Worm (Caenorhabditis elegans): Measurements from ENCODE around the gene F46B6.2.

The F46B6.2 gene

ce11 chrV:9782045-9782444 lies 10.0 kb downstream of the F46B6.2 start:
- TF ChIP-seq tab-1 (GFP tag; IDR thresholded peaks at IDR 0.05), result no peak
- peak; percentile 30; the same call in 1 of the 2 replicates for TF ChIP-seq T22C8.4 (GFP tag; IDR thresholded peaks at IDR 0.05)

DNA sequence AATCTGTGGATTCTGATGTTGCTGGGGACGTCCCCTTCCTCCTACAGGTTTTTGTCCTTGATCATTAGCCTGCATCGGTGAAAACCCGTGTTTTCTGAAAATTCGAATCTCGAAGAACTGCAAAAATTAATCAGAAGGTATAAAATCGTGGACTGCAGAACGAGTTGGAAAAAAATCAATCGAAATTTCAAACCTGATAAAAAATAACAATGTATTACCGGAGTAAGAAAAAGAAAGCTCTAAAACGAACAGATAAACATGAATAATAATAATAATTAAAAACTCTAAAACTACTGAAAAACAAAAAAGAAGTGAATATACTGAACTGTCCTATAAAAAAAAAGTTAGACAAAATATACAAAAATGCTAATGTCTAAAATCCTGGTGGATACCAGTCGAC lies 10.9 kb downstream of the F46B6.2 start, which contains the start of gene F46B6.5:
Gene F46B6.5, minus strand, starts transcription at position 101 of the 400 bp plus-strand sequence.
- TF ChIP-seq flt-1 (GFP tag; IDR thresholded peaks at IDR 0.05) (no peak), cog-1 (tag; optimal IDR thresholded peaks at IDR 0.05) (no peak), ref-1 (GFP tag; conservative IDR thresholded peaks at IDR 0.05) (no peak), tab-1 (GFP tag; IDR thresholded peaks at IDR 0.05) (no peak), ztf-23 (GFP tag; IDR thresholded peaks at IDR 0.05) (no peak), klf-2 (GFP tag; conservative IDR thresholded peaks at IDR 0.05) (no peak), med-1 (GFP tag; optimal IDR thresholded peaks at IDR 0.05; ENCODE audit: insufficient read depth) (no peak), T22C8.4 (GFP tag; IDR thresholded peaks at IDR 0.05) (no peak), ztf-29 (GFP tag; IDR thresholded peaks at IDR 0.05) (no peak)

DNA sequence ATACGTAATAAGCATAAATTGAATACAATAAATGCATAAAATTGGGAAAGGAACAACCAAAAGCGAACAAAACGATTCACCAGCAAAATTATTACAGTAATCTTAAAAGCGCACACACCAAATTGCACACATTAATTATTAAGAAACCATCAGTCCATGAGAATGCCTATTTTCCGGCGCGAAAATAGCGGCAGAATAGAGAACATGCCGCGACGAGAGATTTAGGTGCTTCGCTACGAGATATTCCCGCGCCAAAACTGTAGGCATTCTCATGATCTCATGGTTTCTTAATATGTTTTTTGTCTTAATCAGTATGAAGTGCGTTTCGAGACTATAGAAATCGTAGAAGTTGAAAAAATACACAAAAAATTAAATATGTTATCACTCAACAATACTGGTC lies 12.1 kb downstream of the F46B6.2 start:
- no peak for TF ChIP-seq cog-1 (tag; optimal IDR thresholded peaks at IDR 0.05)

DNA sequence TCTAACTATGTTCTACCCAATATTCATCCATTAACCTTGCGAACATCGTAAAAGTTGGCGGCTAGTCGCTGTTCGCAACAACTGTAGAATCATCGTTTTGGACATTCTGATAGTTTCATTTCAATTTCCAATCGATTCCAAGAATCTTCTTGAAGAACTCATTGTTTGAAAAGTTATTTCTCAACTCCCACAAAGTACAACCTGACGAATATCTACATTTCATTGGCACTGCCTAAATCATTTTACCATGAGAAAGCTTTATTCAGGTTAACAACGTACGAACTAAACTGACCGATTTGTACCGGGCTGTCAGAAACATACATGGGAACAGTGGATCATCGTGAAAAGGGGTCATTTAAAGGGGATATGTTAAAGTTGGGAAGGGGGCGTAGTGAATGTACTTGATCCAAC lies 14.6 kb downstream of the F46B6.2 start, which contains the start of gene F46B6.6:
Gene F46B6.6, minus strand, starts transcription at position 148 of the 411 bp plus-strand sequence.
- TF ChIP-seq ref-1 (GFP tag; conservative IDR thresholded peaks at IDR 0.05), result no peak
- TF ChIP-seq ztf-23 (GFP tag; IDR thresholded peaks at IDR 0.05), result no peak
- no peak for TF ChIP-seq T22C8.4 (GFP tag; IDR thresholded peaks at IDR 0.05)
- no peak for TF ChIP-seq klf-2 (GFP tag; conservative IDR thresholded peaks at IDR 0.05)
- no peak for TF ChIP-seq med-1 (GFP tag; optimal IDR thresholded peaks at IDR 0.05; ENCODE audit: insufficient read depth)
- TF ChIP-seq cog-1 (tag; optimal IDR thresholded peaks at IDR 0.05), result no peak
- no peak for TF ChIP-seq flt-1 (GFP tag; IDR thresholded peaks at IDR 0.05)
- TF ChIP-seq tab-1 (GFP tag; IDR thresholded peaks at IDR 0.05), result no peak
- TF ChIP-seq ztf-29 (GFP tag; IDR thresholded peaks at IDR 0.05), result no peak

- TF ChIP-seq cog-1 (tag; optimal IDR thresholded peaks at IDR 0.05) (no peak), ref-1 (GFP tag; conservative IDR thresholded peaks at IDR 0.05) (no peak), med-1 (GFP tag; optimal IDR thresholded peaks at IDR 0.05; ENCODE audit: insufficient read depth) (no peak), tab-1 (GFP tag; IDR thresholded peaks at IDR 0.05) (no peak), ztf-23 (GFP tag; IDR thresholded peaks at IDR 0.05) (no peak), klf-2 (GFP tag; conservative IDR thresholded peaks at IDR 0.05) (no peak), T22C8.4 (GFP tag; IDR thresholded peaks at IDR 0.05) (no peak), ztf-29 (GFP tag; IDR thresholded peaks at IDR 0.05) (no peak), flt-1 (GFP tag; IDR thresholded peaks at IDR 0.05) (no peak)
Observed at ce11 chrV:9789657-9790261, 17.7 kb downstream of the F46B6.2 start, which contains the start of gene ztf-7. ztf-7 (minus strand) TSS chrV:9789707.

DNA sequence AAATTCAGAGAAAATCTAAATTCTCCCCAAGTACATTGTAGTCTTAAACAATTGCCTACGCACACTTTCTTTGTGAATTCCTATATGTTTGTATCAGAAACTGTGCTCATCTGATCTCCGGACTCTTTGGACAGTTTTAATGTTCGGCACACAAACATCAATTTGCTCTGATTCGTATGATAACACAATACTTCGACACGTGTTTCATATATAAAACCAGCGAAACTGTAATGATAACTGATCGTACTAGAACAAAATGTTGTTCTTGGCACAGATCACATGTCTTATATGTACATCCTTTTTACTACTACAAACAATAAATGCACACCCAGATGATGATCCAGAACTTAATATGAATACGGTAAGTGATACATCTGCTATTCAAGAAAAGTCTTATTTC lies 19.2 kb downstream of the F46B6.2 start, which contains the start of gene lipl-2:
Gene lipl-2, plus strand, starts transcription at position 236 of the 400 bp plus-strand sequence.
- no peak for TF ChIP-seq flt-1 (GFP tag; IDR thresholded peaks at IDR 0.05)

DNA sequence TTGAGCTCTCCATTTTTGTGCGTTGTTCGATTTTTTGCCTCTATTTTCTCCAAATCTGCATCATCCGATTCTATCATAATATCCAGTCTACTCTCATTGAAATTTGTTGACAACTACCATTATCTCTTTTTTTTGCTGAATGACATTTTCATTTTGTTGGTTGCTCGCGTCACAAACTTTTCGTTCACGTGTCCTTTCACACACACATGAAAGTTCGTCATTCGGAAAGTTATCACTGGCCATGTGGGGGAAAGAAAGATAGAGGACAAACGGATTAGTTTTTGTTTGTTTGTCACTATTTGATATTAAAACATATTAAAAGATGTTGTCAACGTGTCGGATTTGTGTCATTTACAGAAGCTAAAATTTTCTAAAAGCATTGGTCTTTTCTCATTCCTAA lies 22.9 kb downstream of the F46B6.2 start:
- TF ChIP-seq T22C8.4 (GFP tag; IDR thresholded peaks at IDR 0.05) (no peak), klf-2 (GFP tag; conservative IDR thresholded peaks at IDR 0.05) (no peak), cog-1 (tag; optimal IDR thresholded peaks at IDR 0.05) (no peak), flt-1 (GFP tag; IDR thresholded peaks at IDR 0.05) (no peak), ztf-29 (GFP tag; IDR thresholded peaks at IDR 0.05) (no peak), tab-1 (GFP tag; IDR thresholded peaks at IDR 0.05) (no peak), med-1 (GFP tag; optimal IDR thresholded peaks at IDR 0.05; ENCODE audit: insufficient read depth) (no peak), ztf-23 (GFP tag; IDR thresholded peaks at IDR 0.05) (no peak), ref-1 (GFP tag; conservative IDR thresholded peaks at IDR 0.05) (no peak)

DNA sequence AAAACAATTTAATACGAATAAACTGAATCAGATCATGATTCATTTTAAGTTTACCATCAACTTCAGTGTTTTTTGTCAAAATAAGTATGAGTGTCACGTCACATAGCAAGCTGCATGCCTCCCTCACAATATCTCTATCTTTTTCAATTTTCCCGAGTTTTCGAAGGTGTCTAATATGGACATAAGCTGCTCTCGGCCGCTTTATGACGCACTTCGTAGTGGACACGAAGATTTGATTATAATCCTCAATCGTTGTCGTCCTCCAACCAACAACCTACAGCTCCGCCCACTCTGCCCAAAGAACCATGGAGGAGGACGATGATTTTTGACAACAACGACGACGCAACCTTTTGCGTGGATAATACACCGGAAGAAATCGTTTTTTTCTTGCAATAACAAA lies 23.9 kb downstream of the F46B6.2 start:
- no peak for TF ChIP-seq klf-2 (GFP tag; conservative IDR thresholded peaks at IDR 0.05)
- TF ChIP-seq ztf-23 (GFP tag; IDR thresholded peaks at IDR 0.05), result no peak
- TF ChIP-seq ref-1 (GFP tag; conservative IDR thresholded peaks at IDR 0.05), result no peak
- no peak for TF ChIP-seq med-1 (GFP tag; optimal IDR thresholded peaks at IDR 0.05; ENCODE audit: insufficient read depth)
- no peak for TF ChIP-seq tab-1 (GFP tag; IDR thresholded peaks at IDR 0.05)
- TF ChIP-seq cog-1 (tag; optimal IDR thresholded peaks at IDR 0.05), result no peak
- no peak for TF ChIP-seq ztf-29 (GFP tag; IDR thresholded peaks at IDR 0.05)
- TF ChIP-seq flt-1 (GFP tag; IDR thresholded peaks at IDR 0.05), result no peak
- no peak for TF ChIP-seq T22C8.4 (GFP tag; IDR thresholded peaks at IDR 0.05)

DNA sequence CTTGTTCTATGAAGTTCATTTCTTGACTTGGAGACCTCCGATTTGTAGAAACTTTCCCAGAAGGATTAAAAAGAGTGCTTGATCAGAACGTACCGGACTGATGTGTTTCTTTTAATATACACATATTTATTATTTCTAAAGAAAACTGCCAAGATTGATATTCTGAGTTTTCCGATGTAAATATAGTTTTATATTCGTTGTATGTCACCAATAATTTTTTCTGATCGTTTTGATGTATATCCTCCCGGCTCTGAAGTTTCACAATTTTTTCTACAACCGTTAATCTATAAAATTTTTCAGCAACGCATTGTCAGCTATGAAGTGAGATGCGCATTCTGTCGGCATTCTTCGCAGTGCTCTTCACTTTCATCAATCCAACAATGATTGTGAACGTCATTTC lies 24.5 kb downstream of the F46B6.2 start, which contains the start of gene F46B6.9:
Gene F46B6.9, plus strand, starts transcription at position 301 of the 400 bp plus-strand sequence.
- TF ChIP-seq med-1 (GFP tag; optimal IDR thresholded peaks at IDR 0.05; ENCODE audit: insufficient read depth), result no peak
- no peak for TF ChIP-seq cog-1 (tag; optimal IDR thresholded peaks at IDR 0.05)
- no peak for TF ChIP-seq ztf-29 (GFP tag; IDR thresholded peaks at IDR 0.05)

DNA sequence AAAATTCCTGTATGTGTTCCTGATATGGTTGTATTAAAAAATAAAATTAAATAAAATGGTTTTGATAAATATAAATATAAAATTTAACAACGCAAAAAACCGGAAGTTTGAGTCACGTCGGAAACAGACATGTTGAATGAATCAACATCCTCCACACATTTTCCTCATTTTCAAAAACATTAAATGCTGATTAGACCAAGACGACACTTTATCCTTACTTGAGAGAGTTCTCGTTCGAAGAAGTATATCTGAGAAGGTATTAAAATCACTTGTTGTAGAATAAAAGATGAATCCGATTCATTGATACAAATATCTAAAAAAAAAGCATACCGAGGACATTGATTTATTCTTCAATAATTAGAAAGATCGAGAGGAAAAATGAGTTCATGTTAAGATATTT lies 26.1 kb downstream of the F46B6.2 start:
- TF ChIP-seq med-1 (GFP tag; optimal IDR thresholded peaks at IDR 0.05; ENCODE audit: insufficient read depth) (no peak), tab-1 (GFP tag; IDR thresholded peaks at IDR 0.05) (no peak), klf-2 (GFP tag; conservative IDR thresholded peaks at IDR 0.05) (no peak), flt-1 (GFP tag; IDR thresholded peaks at IDR 0.05) (no peak), ztf-29 (GFP tag; IDR thresholded peaks at IDR 0.05) (no peak), T22C8.4 (GFP tag; IDR thresholded peaks at IDR 0.05) (no peak), ztf-23 (GFP tag; IDR thresholded peaks at IDR 0.05) (no peak), cog-1 (tag; optimal IDR thresholded peaks at IDR 0.05) (no peak), ref-1 (GFP tag; conservative IDR thresholded peaks at IDR 0.05) (no peak)
